Fruit fly (Drosophila melanogaster): Measurements from ENCODE around the gene CatB.

DNA sequence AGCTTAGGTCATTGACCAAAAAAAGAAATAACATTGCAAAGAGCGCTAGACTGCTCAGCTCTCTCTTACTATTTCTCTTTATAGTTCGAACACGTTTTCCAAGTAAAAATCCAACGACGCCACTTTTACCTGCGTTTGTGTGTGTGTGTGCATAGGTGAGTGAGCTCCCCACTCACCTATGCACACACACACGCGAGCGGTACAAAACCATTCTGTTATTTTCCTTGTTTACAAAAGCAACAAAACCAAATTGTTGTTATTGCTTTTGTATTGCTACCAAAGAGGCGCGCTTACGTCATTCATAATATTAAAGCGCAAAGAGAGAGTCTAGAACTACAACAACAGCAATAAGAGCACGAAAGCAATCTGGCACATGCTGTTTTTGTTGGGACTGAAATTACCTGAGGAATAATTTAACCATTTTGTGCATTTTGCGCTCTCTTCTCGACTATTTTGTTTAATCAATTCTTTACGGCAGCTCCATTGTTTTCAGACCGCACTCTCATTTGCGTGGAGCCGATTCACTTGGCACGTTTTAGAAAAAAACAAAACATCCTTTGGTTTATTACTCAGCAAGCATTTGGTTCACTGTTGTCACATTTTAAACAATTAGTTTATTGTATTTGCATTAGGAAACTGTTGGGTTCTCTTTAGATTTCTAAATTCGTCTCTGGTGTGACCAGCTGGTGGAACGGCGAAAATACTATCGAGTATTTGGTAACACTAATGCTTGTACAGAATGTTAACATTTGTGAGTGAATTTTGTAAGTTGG lies 34.8 kb downstream of the CatB start, which contains the start of gene raw:
- TF ChIP-seq Sin3A (optimal IDR thresholded peaks at IDR 0.05) (no peak), Myc (optimal IDR thresholded peaks at IDR 0.05) (no peak)
